Worm (Caenorhabditis elegans) whole organism, L4/young adult: Measurements from ENCODE around the gene srw-94.

Experiments
- W03F9.2 ChIP-seq: fragments of 150-350 bp; optimal IDR thresholded peaks from 2 replicates; lab custom pipeline; 2014; ENCODE audit warnings: missing biosample characterization, missing genetic modification characterization
- dao-5 ChIP-seq: sonication (generic microtip); optimal IDR thresholded peaks from 2 replicates; lab custom pipeline; 2016; ENCODE audit warnings: missing genotype, missing genetic modification characterization, moderate library complexity, missing compliant biosample characterization
- him-1 ChIP-seq: sonication (generic microtip); optimal IDR thresholded peaks from 2 replicates; lab custom pipeline; 2016; ENCODE audit warnings: missing genotype, missing genetic modification reagents, missing genetic modification characterization, missing compliant biosample characterization

srw-94 gene

DNA sequence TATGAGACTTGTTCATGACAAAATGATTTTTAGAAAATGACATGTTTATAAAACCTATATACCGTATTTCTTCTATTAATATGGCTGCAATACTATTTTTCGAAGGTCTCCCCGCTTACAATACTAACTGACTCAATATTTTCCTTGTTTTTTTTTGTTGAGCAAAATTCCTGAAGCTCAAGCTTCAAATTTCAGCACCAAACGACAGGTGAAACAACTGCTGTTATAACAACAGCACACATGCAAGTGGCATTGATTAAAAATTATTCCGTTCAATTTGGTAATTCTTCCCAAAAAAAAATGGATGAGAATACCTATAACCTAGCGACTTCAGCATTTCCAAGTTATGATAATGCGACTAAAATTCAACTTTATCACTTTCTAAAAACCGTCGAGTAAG, at the start of gene srw-94:
Gene srw-94, plus strand, starts transcription at position 301 of the 400 bp plus-strand sequence.
- TF ChIP-seq him-1 (tag; lab: Kevin White, UChicago) (no peak), dao-5 (tag; lab: Kevin White, UChicago) (no peak), W03F9.2 (tag; lab: Kevin White, UChicago) (no peak)

DNA sequence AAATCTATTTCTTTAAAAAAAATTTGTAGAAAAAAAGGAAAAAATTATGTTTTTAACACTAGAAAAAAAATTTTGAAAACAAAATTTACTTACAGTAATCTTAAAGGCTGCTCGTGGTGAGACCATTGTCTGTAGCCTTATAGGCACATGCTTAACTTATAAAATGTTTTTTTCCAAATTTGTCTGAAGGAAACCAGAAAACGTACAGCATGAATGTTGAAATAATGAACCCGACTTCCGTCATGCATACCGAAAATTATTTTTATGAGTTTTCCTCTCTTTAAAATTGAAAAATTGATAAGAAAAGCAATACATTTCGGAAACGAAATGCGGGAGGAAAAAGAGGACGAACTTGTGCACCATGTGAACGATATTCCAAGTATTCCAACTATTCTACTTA, 42.5 kb upstream of the srw-94 start, which contains the start of gene R11E3.2:
Gene R11E3.2, plus strand, starts transcription at position 301 of the 400 bp plus-strand sequence.
- TF ChIP-seq him-1 (tag; lab: Kevin White, UChicago) (no peak), W03F9.2 (tag; lab: Kevin White, UChicago) (no peak), dao-5 (tag; lab: Kevin White, UChicago) (no peak)

DNA sequence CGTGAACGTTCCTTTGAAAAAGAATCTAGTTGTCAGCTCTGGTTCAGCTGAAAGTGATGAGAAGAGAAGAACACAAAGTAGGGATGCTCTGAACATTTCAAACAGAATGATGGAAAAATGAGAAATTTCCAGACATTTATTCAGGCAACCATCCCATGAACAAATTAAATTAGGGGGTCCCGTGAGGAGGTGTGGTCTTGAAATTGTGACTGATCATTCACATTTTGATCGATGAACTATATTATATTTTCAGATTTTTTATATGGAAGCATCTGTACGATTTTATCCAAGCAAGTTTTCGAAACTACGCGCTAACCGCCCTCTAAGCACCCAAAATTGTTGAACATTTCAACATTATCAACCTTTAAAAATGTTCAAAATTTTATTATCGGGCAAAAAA, 38.3 kb upstream of the srw-94 start, which contains the start of gene R11E3.19:
Gene R11E3.19, minus strand, starts transcription at position 101 of the 400 bp plus-strand sequence.
- no peak for TF ChIP-seq dao-5 (tag; lab: Kevin White, UChicago)
- no peak for TF ChIP-seq W03F9.2 (tag; lab: Kevin White, UChicago)
- no peak for TF ChIP-seq him-1 (tag; lab: Kevin White, UChicago)

DNA sequence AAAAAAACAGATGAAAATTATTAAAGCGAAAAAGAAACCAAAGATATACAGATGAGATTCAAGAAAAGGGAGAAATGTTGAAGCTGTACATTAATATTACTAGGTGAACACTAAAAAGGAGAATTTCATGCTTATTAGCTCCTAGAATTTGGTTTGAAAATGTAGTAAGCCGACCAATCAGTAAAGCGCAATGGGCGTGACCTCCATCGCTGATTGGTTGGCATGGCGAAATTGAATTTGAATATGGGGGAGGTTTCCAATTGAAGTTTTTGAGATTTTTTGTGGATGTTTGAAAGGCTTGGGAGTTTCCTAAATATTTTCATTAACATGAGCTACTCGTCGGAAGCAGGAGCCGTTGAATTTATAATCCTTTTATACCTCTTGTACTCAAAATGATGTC, 37.8 kb upstream of the srw-94 start:
- TF ChIP-seq him-1 (tag; lab: Kevin White, UChicago) = no peak
- no peak for TF ChIP-seq W03F9.2 (tag; lab: Kevin White, UChicago)
- no peak for TF ChIP-seq dao-5 (tag; lab: Kevin White, UChicago)

DNA sequence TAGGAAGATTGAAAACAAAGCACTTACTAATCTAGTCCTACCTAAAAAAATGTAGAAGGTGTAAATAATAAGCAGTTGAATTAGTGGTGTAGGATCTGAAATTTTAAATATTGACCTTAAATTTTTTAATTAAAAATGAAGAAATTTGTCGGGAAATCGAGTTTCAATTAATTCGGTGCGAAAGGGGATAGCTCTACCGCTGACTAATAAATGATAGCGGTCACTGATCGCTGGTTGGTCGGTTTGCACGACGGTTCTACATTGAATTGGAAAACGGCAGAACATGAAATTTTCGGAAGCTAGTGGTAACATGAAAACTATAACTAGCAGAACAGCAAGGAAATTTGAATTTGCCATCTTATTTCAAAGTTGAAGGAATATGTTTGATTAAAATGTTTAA, 34.2 kb upstream of the srw-94 start, which contains the start of gene set-15:
Gene set-15, minus strand, starts transcription at position 101 of the 400 bp plus-strand sequence.
- no peak for TF ChIP-seq him-1 (tag; lab: Kevin White, UChicago)
- TF ChIP-seq W03F9.2 (tag; lab: Kevin White, UChicago) = no peak
- TF ChIP-seq dao-5 (tag; lab: Kevin White, UChicago) = no peak

ce11 chrIV:4781123-4781522, 33.2 kb upstream of the srw-94 start:
- TF ChIP-seq W03F9.2 (tag; lab: Kevin White, UChicago) = no peak
- no peak for TF ChIP-seq him-1 (tag; lab: Kevin White, UChicago)
- TF ChIP-seq dao-5 (tag; lab: Kevin White, UChicago) = no peak

DNA sequence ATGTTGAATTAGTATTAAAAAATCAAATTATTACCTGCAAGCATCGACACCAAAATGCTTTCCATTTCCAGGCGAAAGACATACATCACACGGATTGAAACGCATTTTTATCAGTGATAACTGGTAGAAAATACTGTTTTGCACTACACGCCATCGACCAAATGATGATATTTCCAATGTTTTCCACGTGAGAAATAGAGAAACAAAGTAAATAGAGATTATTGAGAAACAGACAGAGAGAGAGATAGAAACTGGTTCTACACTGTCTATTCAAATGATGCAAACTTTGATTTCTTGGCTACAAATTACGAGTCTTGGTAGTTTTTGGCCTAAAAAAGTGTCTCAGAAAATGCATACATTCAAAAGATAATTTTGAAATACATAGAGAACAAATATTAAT, 26.0 kb upstream of the srw-94 start, which contains the start of gene nhr-104:
Gene nhr-104, minus strand, starts transcription at position 361 of the 400 bp plus-strand sequence.
- TF ChIP-seq him-1 (tag; lab: Kevin White, UChicago) (no peak), W03F9.2 (tag; lab: Kevin White, UChicago) (no peak), dao-5 (tag; lab: Kevin White, UChicago) (no peak)

- TF ChIP-seq him-1 (tag; lab: Kevin White, UChicago) = no peak
- TF ChIP-seq dao-5 (tag; lab: Kevin White, UChicago) = no peak
- TF ChIP-seq W03F9.2 (tag; lab: Kevin White, UChicago) = no peak
Observed at ce11 chrIV:4789445-4789844, 24.8 kb upstream of the srw-94 start, which contains the start of gene R11E3.1. TSS of gene R11E3.1 (plus strand) at chrIV:4789745.

DNA sequence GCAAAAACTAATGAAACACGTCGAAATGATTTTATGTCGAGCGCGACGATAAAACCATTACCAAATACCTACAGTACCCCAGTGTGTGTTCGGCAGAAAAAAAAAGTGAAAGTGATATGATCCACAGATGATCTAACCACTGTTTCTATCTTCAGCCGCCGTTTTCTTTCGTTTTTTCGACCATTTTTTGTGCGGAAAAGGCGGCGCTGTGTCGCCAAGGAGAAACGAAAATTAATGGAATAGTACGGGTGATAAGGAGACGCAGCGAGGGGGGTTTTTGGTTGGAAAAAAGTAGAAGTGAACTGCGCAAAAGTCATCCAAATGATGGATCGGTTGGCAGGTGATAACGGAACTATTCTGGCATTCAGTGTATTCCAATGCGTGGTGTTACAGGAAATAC, 19.2 kb upstream of the srw-94 start:
- TF ChIP-seq him-1 (tag; lab: Kevin White, UChicago) (no peak), W03F9.2 (tag; lab: Kevin White, UChicago) (no peak), dao-5 (tag; lab: Kevin White, UChicago) (no peak)

- no peak for TF ChIP-seq dao-5 (tag; lab: Kevin White, UChicago)
- peak; percentile 9 for TF ChIP-seq W03F9.2 (tag; lab: Kevin White, UChicago)
- no peak for TF ChIP-seq him-1 (tag; lab: Kevin White, UChicago)
Observed at ce11 chrIV:4799114-4799513, 15.2 kb upstream of the srw-94 start, which contains the start of gene eor-1. TSS of gene eor-1 (minus strand) at chrIV:4799178.

- TF ChIP-seq W03F9.2 (tag; lab: Kevin White, UChicago) = no peak
- no peak for TF ChIP-seq dao-5 (tag; lab: Kevin White, UChicago)
- TF ChIP-seq him-1 (tag; lab: Kevin White, UChicago) = no peak
Observed at ce11 chrIV:4802494-4802893, 11.8 kb upstream of the srw-94 start, which contains the start of gene dpf-7. TSS of gene dpf-7 (minus strand) at chrIV:4802594.

ce11 chrIV:4806486-4806885, 7.8 kb upstream of the srw-94 start, which contains the start of gene dpf-5:
TSS of gene dpf-5 (minus strand) at chrIV:4806586.
- TF ChIP-seq him-1 (tag; lab: Kevin White, UChicago) (no peak), W03F9.2 (tag; lab: Kevin White, UChicago) (no peak), dao-5 (tag; lab: Kevin White, UChicago) (no peak)

ce11 chrIV:4807219-4807618, 7.1 kb upstream of the srw-94 start, which contains the start of gene H06H21.11:
TSS of gene H06H21.11 (minus strand) at chrIV:4807319.
- no peak for TF ChIP-seq him-1 (tag; lab: Kevin White, UChicago)
- TF ChIP-seq dao-5 (tag; lab: Kevin White, UChicago) = no peak
- no peak for TF ChIP-seq W03F9.2 (tag; lab: Kevin White, UChicago)

- TF ChIP-seq W03F9.2 (tag; lab: Kevin White, UChicago) = no peak
- no peak for TF ChIP-seq dao-5 (tag; lab: Kevin White, UChicago)
- TF ChIP-seq him-1 (tag; lab: Kevin White, UChicago) = no peak
Observed at ce11 chrIV:4809397-4809796, 4.9 kb upstream of the srw-94 start, which contains the start of gene ubxn-6. TSS of gene ubxn-6 (minus strand) at chrIV:4809497.
